Worm (Caenorhabditis elegans): ENCODE measurements around the gene idpp-2.

DNA sequence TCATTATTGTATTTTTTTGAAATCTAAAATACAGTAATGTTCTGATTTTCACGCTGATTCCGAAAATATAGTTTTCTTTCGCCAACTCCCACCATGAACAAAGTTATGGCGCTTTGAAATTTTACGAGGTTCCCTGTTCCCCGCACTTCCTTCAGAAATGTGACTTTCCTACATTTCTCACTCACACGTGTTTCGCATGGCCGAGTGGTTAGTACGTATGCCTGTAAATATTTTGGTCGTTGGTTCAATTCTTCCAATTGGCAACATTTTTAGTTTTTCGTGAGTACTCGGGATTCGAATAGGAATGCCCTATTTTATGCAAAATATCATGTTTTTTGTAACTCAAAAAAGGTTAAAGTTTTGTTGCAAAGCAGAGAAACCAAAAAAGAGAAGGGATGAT, 51.9 kb downstream of the idpp-2 start:
- no peak for TF ChIP-seq W03F9.2 (tag; optimal IDR thresholded peaks at IDR 0.05)
- TF ChIP-seq dao-5 (tag; optimal IDR thresholded peaks at IDR 0.05), result no peak

All from whole organism, L4/young adult.